Fruit fly (Drosophila melanogaster) whole organism, wandering third instar larva: ENCODE data around the gene CG8661.

Experiments used
- Dfd ChIP-seq: fragments of >200 bp; optimal IDR thresholded peaks from 2 replicates; lab custom pipeline; 2017; ENCODE audit warnings: missing biosample characterization, missing genetic modification characterization
- h ChIP-seq: fragments of 200-800 bp; sonication (Bioruptor generic); optimal IDR thresholded peaks from 3 replicates; lab custom pipeline; 2016; ENCODE audit warnings: missing biosample characterization, mild to moderate bottlenecking, missing genetic modification characterization
- pan ChIP-seq: fragments of >200 bp; optimal IDR thresholded peaks from 2 replicates; lab custom pipeline; 2017
- sv ChIP-seq: fragments of 200-800 bp; sonication (Bioruptor generic); optimal IDR thresholded peaks from 3 replicates; lab custom pipeline; 2016; ENCODE audit warnings: missing biosample characterization, missing genetic modification characterization

- TF ChIP-seq pan (lab: Kevin White, UChicago) (no peak), h (GFP tag; lab: Kevin White, UChicago) (no peak), sv (no peak), Dfd (no peak)
Measured at dm6 chrX:17285069-17285468, 769 bp upstream of the CG8661 start.
